Worm (Caenorhabditis elegans) whole organism, L4 larva: Measurements from ENCODE around the gene Y50D4B.1.

Experiments
- F10B5.3 ChIP-seq: sonication (generic microtip); optimal IDR thresholded peaks from 2 replicates; lab custom pipeline; 2016; ENCODE audit warnings: mild to moderate bottlenecking, missing genetic modification characterization, missing compliant biosample characterization
- F37D6.2 ChIP-seq: sonication (generic microtip); optimal IDR thresholded peaks from 2 replicates; lab custom pipeline; 2016; ENCODE audit warnings: mild to moderate bottlenecking, missing genetic modification characterization, missing compliant biosample characterization
- F49E8.2 ChIP-seq: sonication (generic microtip); optimal IDR thresholded peaks from 2 replicates; lab custom pipeline; 2016; ENCODE audit warnings: missing compliant biosample characterization, mild to moderate bottlenecking, missing genetic modification characterization, borderline replicate concordance
- R02D3.7 ChIP-seq: fragments of 150-350 bp; sonication (generic microtip); optimal IDR thresholded peaks from 3 replicates; lab custom pipeline; 2014; ENCODE audit warnings: missing biosample characterization, missing genetic modification characterization
- T26A8.4 ChIP-seq: fragments of 200-800 bp; sonication (Bioruptor generic); IDR thresholded peaks from 2 replicates; pipeline ENCODE4 v1.3.6; 2022; ENCODE audit warnings: missing genetic modification characterization, missing compliant biosample characterization
- Y105C5A.15 ChIP-seq: fragments of 200-800 bp; sonication (Bioruptor generic); IDR thresholded peaks from 2 replicates; pipeline ENCODE4 v1.3.6; 2022; ENCODE audit warnings: missing genetic modification characterization, missing compliant biosample characterization
- Y48G9A.11 ChIP-seq: fragments of 200-800 bp; sonication (Bioruptor generic); IDR thresholded peaks from 2 replicates; pipeline ENCODE4 v1.3.6; 2022; ENCODE audit warnings: missing genetic modification reagents, missing genetic modification characterization, missing compliant biosample characterization
- ama-1 ChIP-seq: fragments of 150-350 bp; optimal IDR thresholded peaks from 2 replicates; lab custom pipeline; 2014; ENCODE audit warnings: inconsistent platforms, mixed read lengths
- arid-1 ChIP-seq: fragments of 200-800 bp; sonication (Bioruptor generic); conservative IDR thresholded peaks from 2 replicates; pipeline ENCODE4 v1.3.6; 2022; ENCODE audit warnings: missing genetic modification reagents, missing genetic modification characterization, missing compliant biosample characterization
- ceh-20 ChIP-seq: fragments of 200-800 bp; sonication (Bioruptor generic); IDR thresholded peaks from 2 replicates; pipeline ENCODE4 v1.3.6; 2022; ENCODE audit warnings: missing genetic modification reagents, missing genetic modification characterization, missing compliant biosample characterization
- ces-1 ChIP-seq: fragments of 150-350 bp; sonication (generic microtip); optimal IDR thresholded peaks from 4 replicates; lab custom pipeline; 2014; ENCODE audit warnings: missing biosample characterization, missing genetic modification reagents, missing genetic modification characterization
- ctbp-1 ChIP-seq: fragments of 200-800 bp; sonication (Bioruptor generic); IDR thresholded peaks from 2 replicates; pipeline ENCODE4 v1.3.6; 2022; ENCODE audit warnings: missing genetic modification reagents, missing genetic modification characterization, missing compliant biosample characterization
- daf-16 ChIP-seq, 3 experiments: sonication (generic microtip); optimal IDR thresholded peaks; 2 replicates each; lab custom pipeline; 2016 to 2017; ENCODE audit warnings: missing genetic modification characterization in 3 of 3, missing genetic modification reagents in 3 of 3, mild to moderate bottlenecking in 2 of 3, missing compliant biosample characterization in 2 of 3, missing biosample characterization in 1 of 3, moderate library complexity in 1 of 3
- dmd-6 ChIP-seq: fragments of 200-800 bp; sonication (Bioruptor generic); IDR thresholded peaks from 2 replicates; pipeline ENCODE4 v1.3.6; 2022; ENCODE audit warnings: missing genetic modification reagents, missing genetic modification characterization, missing compliant biosample characterization
- dmd-8 ChIP-seq: fragments of 200-800 bp; sonication (Bioruptor generic); IDR thresholded peaks from 2 replicates; pipeline ENCODE4 v1.3.6; 2022; ENCODE audit warnings: missing genetic modification characterization, missing compliant biosample characterization
- dmd-9 ChIP-seq: fragments of 200-800 bp; sonication (Bioruptor generic); IDR thresholded peaks from 2 replicates; pipeline ENCODE4 v1.3.6; 2022; ENCODE audit warnings: missing genetic modification reagents, missing genetic modification characterization, missing compliant biosample characterization
- dpl-1 ChIP-seq: fragments of 150-350 bp; optimal IDR thresholded peaks from 2 replicates; lab custom pipeline; 2014; ENCODE audit warnings: missing biosample characterization, missing genetic modification reagents, missing genetic modification characterization
- dve-1 ChIP-seq: sonication (generic microtip); optimal IDR thresholded peaks from 2 replicates; lab custom pipeline; 2017; ENCODE audit warnings: antibody characterized with exemption, mild to moderate bottlenecking, missing genetic modification characterization, missing compliant biosample characterization; ENCODE audit not compliant: insufficient read depth
- egl-43 ChIP-seq: fragments of 200-800 bp; sonication (Bioruptor generic); IDR thresholded peaks from 2 replicates; pipeline ENCODE4 v1.3.6; 2022; ENCODE audit warnings: missing genetic modification reagents, missing genetic modification characterization, missing compliant biosample characterization
- hif-1 ChIP-seq, 2 experiments: sonication (generic microtip); optimal IDR thresholded peaks; 2 replicates each; lab custom pipeline; 2016 to 2017; ENCODE audit warnings: missing compliant biosample characterization in 2 of 2, missing genetic modification characterization in 2 of 2, missing genetic modification reagents in 2 of 2, missing genotype in 2 of 2, mild to moderate bottlenecking in 1 of 2
- hlh-11 ChIP-seq: fragments of 200-800 bp; sonication (Bioruptor generic); optimal IDR thresholded peaks from 2 replicates; lab custom pipeline; 2018; ENCODE audit warnings: mild to moderate bottlenecking, missing genetic modification characterization, missing compliant biosample characterization
- hlh-30 ChIP-seq: sonication (generic microtip); optimal IDR thresholded peaks from 2 replicates; lab custom pipeline; 2017; ENCODE audit warnings: antibody characterized with exemption, mild to moderate bottlenecking, missing genetic modification characterization, missing compliant biosample characterization; ENCODE audit not compliant: insufficient read depth
- hmg-1.1 ChIP-seq: fragments of 200-800 bp; sonication (Bioruptor generic); IDR thresholded peaks from 2 replicates; pipeline ENCODE4 v1.3.6; 2022; ENCODE audit warnings: missing genetic modification reagents, missing genetic modification characterization, missing compliant biosample characterization
- jun-1 ChIP-seq: fragments of 150-350 bp; optimal IDR thresholded peaks from 2 replicates; lab custom pipeline; 2014; ENCODE audit warnings: missing biosample characterization, missing genetic modification reagents, missing genetic modification characterization
- lin-38 ChIP-seq: fragments of 200-800 bp; sonication (Bioruptor generic); IDR thresholded peaks from 2 replicates; pipeline ENCODE4 v1.3.6; 2022; ENCODE audit warnings: missing genetic modification reagents, missing genetic modification characterization, missing compliant biosample characterization
- lin-39 ChIP-seq: fragments of 150-350 bp; optimal IDR thresholded peaks from 2 replicates; lab custom pipeline; 2014; ENCODE audit warnings: missing biosample characterization, missing genetic modification reagents, missing genetic modification characterization
- lir-3 ChIP-seq: sonication (generic microtip); optimal IDR thresholded peaks from 2 replicates; lab custom pipeline; 2016; ENCODE audit warnings: mild to moderate bottlenecking, missing genetic modification characterization, missing compliant biosample characterization
- lsy-2 ChIP-seq, 2 experiments: fragments of 150-350 bp in 1 of 2; sonication (generic microtip) in 1 of 2; optimal IDR thresholded peaks; 2 replicates each; lab custom pipeline; 2014 to 2017; ENCODE audit warnings: missing biosample characterization in 2 of 2, missing genetic modification characterization in 2 of 2
- madf-9 ChIP-seq: fragments of 200-800 bp; sonication (Bioruptor generic); conservative IDR thresholded peaks from 2 replicates; pipeline ENCODE4 v1.3.6; 2022; ENCODE audit warnings: missing genetic modification reagents, missing genetic modification characterization, missing compliant biosample characterization
- mdl-1 ChIP-seq, 2 experiments: fragments of 150-350 bp in 1 of 2; sonication (generic microtip) in 1 of 2; optimal IDR thresholded peaks; 2 replicates each; lab custom pipeline; 2014 to 2017; ENCODE audit warnings: missing biosample characterization in 2 of 2, missing genetic modification characterization in 2 of 2
- mep-1 ChIP-seq: fragments of 150-350 bp; sonication (generic microtip); optimal IDR thresholded peaks from 3 replicates; lab custom pipeline; 2014; ENCODE audit warnings: missing biosample characterization, missing genetic modification characterization
- mes-2 ChIP-seq: sonication (generic microtip); optimal IDR thresholded peaks from 2 replicates; lab custom pipeline; 2016; ENCODE audit warnings: missing genotype, mild to moderate bottlenecking, missing genetic modification characterization, missing compliant biosample characterization; ENCODE audit not compliant: poor library complexity, severe bottlenecking
- mxl-3 ChIP-seq: fragments of 200-800 bp; sonication (Bioruptor generic); optimal IDR thresholded peaks from 2 replicates; lab custom pipeline; 2018; ENCODE audit warnings: mild to moderate bottlenecking, missing genetic modification characterization, missing compliant biosample characterization
- nhr-10 ChIP-seq: fragments of 150-350 bp; optimal IDR thresholded peaks from 2 replicates; lab custom pipeline; 2014; ENCODE audit warnings: missing biosample characterization, missing genetic modification characterization
- nhr-102 ChIP-seq: sonication (generic microtip); optimal IDR thresholded peaks from 2 replicates; lab custom pipeline; 2016; ENCODE audit warnings: mild to moderate bottlenecking, missing genetic modification characterization, moderate library complexity, missing compliant biosample characterization
- nhr-11 ChIP-seq: fragments of 150-350 bp; optimal IDR thresholded peaks from 2 replicates; lab custom pipeline; 2014; ENCODE audit warnings: missing biosample characterization, missing genetic modification characterization
- nhr-237 ChIP-seq: sonication (generic microtip); optimal IDR thresholded peaks from 2 replicates; lab custom pipeline; 2017; ENCODE audit warnings: missing biosample characterization, missing genetic modification characterization
- nhr-77 ChIP-seq: fragments of 150-350 bp; optimal IDR thresholded peaks from 2 replicates; lab custom pipeline; 2014; ENCODE audit warnings: missing biosample characterization, missing genetic modification characterization
- php-3 ChIP-seq: fragments of 200-800 bp; sonication (Bioruptor generic); IDR thresholded peaks from 2 replicates; pipeline ENCODE4 v1.3.6; 2022; ENCODE audit warnings: missing genetic modification reagents, missing genetic modification characterization, missing compliant biosample characterization
- rbr-2 ChIP-seq: sonication (generic microtip); optimal IDR thresholded peaks from 2 replicates; lab custom pipeline; 2016; ENCODE audit warnings: missing genotype, missing genetic modification characterization, missing compliant biosample characterization
- set-16 ChIP-seq: fragments of 200-800 bp; sonication (Bioruptor generic); IDR thresholded peaks from 2 replicates; pipeline ENCODE4 v1.3.6; 2022; ENCODE audit warnings: missing genetic modification reagents, missing genetic modification characterization, missing compliant biosample characterization
- snpc-1.2 ChIP-seq: fragments of 200-800 bp; sonication (Bioruptor generic); IDR thresholded peaks from 2 replicates; pipeline ENCODE4 v1.3.6; 2022; ENCODE audit warnings: missing genetic modification reagents, missing genetic modification characterization, missing compliant biosample characterization
- spr-3 ChIP-seq: fragments of 200-800 bp; sonication (Bioruptor generic); optimal IDR thresholded peaks from 2 replicates; lab custom pipeline; 2018; ENCODE audit warnings: mild to moderate bottlenecking, missing genetic modification characterization, missing compliant biosample characterization
- tra-1 ChIP-seq: fragments of 200-800 bp; sonication (Bioruptor generic); IDR thresholded peaks from 2 replicates; pipeline ENCODE4 v1.3.6; 2022; ENCODE audit warnings: missing genetic modification reagents, missing genetic modification characterization, missing compliant biosample characterization
- unc-39 ChIP-seq: sonication (generic microtip); optimal IDR thresholded peaks from 2 replicates; lab custom pipeline; 2017; ENCODE audit warnings: missing biosample characterization, missing genetic modification characterization
- unc-62 ChIP-seq, 3 experiments: fragments of 150-350 bp in 1 of 3; sonication (generic microtip); optimal IDR thresholded peaks in 2 of 3; peaks in 1 of 3; 1 replicate in 1 of 3; 2 replicates in 2 of 3; lab custom pipeline; 2014 to 2017; ENCODE audit warnings: missing biosample characterization in 3 of 3, missing genetic modification characterization in 3 of 3, missing genetic modification reagents in 3 of 3, missing genotype in 1 of 3
- zfp-2 ChIP-seq: sonication (generic microtip); optimal IDR thresholded peaks from 2 replicates; lab custom pipeline; 2016; ENCODE audit warnings: mild to moderate bottlenecking, missing genetic modification characterization, missing compliant biosample characterization

Y50D4B.1 gene

ce11 chrV:1153925-1154324 is 41.2 kb downstream of the Y50D4B.1 start:
- TF ChIP-seq Y48G9A.11 (GFP tag; lab: Robert Waterston, UW), result no peak
- TF ChIP-seq ces-1, result no peak
- peak in 1 of 2 experiments; percentile 14 for TF ChIP-seq daf-16 (GFP tag; optimal IDR thresholded peaks at IDR 0.05; lab: Kevin White, UChicago)
- TF ChIP-seq daf-16 (tag; optimal IDR thresholded peaks at IDR 0.05; lab: Kevin White, UChicago), result peak; percentile 52
- TF ChIP-seq dmd-9 (GFP tag; lab: Robert Waterston, UW), result peak; percentile 42; the same call in 1 of the 2 replicates
- peak; percentile 11 for TF ChIP-seq nhr-77 (tag; lab: Kevin White, UChicago)
- TF ChIP-seq lsy-2 (tag; optimal IDR thresholded peaks at IDR 0.05; lab: Kevin White, UChicago), result peak in 1 of 2 experiments; percentile 41
- no peak for TF ChIP-seq lin-39 (tag; lab: Kevin White, UChicago)
- peak; percentile 5 for TF ChIP-seq dpl-1 (GFP tag; lab: Kevin White, UChicago)
- peak; percentile 78 for TF ChIP-seq hlh-11 (tag; lab: Kevin White, UChicago)
- TF ChIP-seq nhr-10 (tag; lab: Kevin White, UChicago), result no peak
- TF ChIP-seq ama-1, result no peak
- 0 out of 2 replicates have a peak, but pooled peaks have one; percentile 24 for TF ChIP-seq madf-9 (GFP tag; lab: Robert Waterston, UW)
- peak; percentile 49 for TF ChIP-seq dmd-6 (GFP tag; lab: Robert Waterston, UW)
- TF ChIP-seq mep-1, result peak; percentile 65
- TF ChIP-seq lir-3 (tag; lab: Kevin White, UChicago), result no peak
- peak; percentile 57 for TF ChIP-seq T26A8.4
- peak; percentile 58 for TF ChIP-seq F37D6.2 (tag; lab: Kevin White, UChicago)
- peak; percentile 64 for TF ChIP-seq egl-43 (GFP tag; lab: Robert Waterston, UW)
- TF ChIP-seq lin-38 (GFP tag; lab: Robert Waterston, UW), result peak; percentile 22; the same call in 1 of the 2 replicates
- 0 out of 2 replicates have a peak, but pooled peaks have one; percentile 44 for TF ChIP-seq ceh-20 (GFP tag; lab: Robert Waterston, UW)
- TF ChIP-seq hlh-30 (tag; lab: Kevin White, UChicago), result peak; percentile 60
- TF ChIP-seq php-3 (GFP tag; lab: Robert Waterston, UW), result 0 out of 2 replicates have a peak, but pooled peaks have one; percentile 22
- no peak for TF ChIP-seq nhr-237 (tag; lab: Kevin White, UChicago)
- no peak for TF ChIP-seq F49E8.2 (tag; lab: Kevin White, UChicago)
- TF ChIP-seq zfp-2 (tag; lab: Kevin White, UChicago), result no peak
- no peak for TF ChIP-seq jun-1 (tag; lab: Kevin White, UChicago)
- TF ChIP-seq mes-2 (tag; lab: Kevin White, UChicago), result peak; percentile 60
- peak; percentile 72 for TF ChIP-seq dve-1 (tag; lab: Kevin White, UChicago)
- TF ChIP-seq ctbp-1 (GFP tag; lab: Robert Waterston, UW), result peak; percentile 55; the same call in 1 of the 2 replicates
- TF ChIP-seq tra-1, result peak; percentile 57; the same call in 1 of the 2 replicates
- TF ChIP-seq set-16 (GFP tag; lab: Robert Waterston, UW), result peak; percentile 67
- TF ChIP-seq mdl-1 (tag; optimal IDR thresholded peaks at IDR 0.05; lab: Kevin White, UChicago), result peak in 1 of 2 experiments; percentile 71
- TF ChIP-seq Y105C5A.15, result no peak
- no peak for TF ChIP-seq unc-39 (tag; lab: Kevin White, UChicago)
- peak; percentile 22 for TF ChIP-seq nhr-102
- TF ChIP-seq arid-1 (GFP tag; lab: Robert Waterston, UW), result 0 out of 2 replicates have a peak, but pooled peaks have one; percentile 20
- TF ChIP-seq unc-62 (GFP tag; optimal IDR thresholded peaks at IDR 0.05 in 1 of 2; lab: Kevin White, UChicago), result peak in 1 of 2 experiments; percentile 57
- no peak for TF ChIP-seq unc-62 (tag; optimal IDR thresholded peaks at IDR 0.05; lab: Kevin White, UChicago)
- TF ChIP-seq snpc-1.2 (GFP tag; lab: Robert Waterston, UW), result peak; percentile 28; the same call in 1 of the 2 replicates
- no peak for TF ChIP-seq F10B5.3 (tag; lab: Kevin White, UChicago)
- TF ChIP-seq hif-1 (tag; optimal IDR thresholded peaks at IDR 0.05; lab: Kevin White, UChicago), result peak in 1 of 2 experiments; percentile 66
- no peak for TF ChIP-seq R02D3.7 (tag; lab: Kevin White, UChicago)
- TF ChIP-seq rbr-2, result peak; percentile 67
- no peak for TF ChIP-seq spr-3 (GFP tag; lab: Kevin White, UChicago)
- TF ChIP-seq mxl-3 (GFP tag; lab: Kevin White, UChicago), result peak; percentile 65
- peak; percentile 54 for TF ChIP-seq nhr-11 (tag; lab: Kevin White, UChicago)
- TF ChIP-seq dmd-8 (GFP tag; lab: Robert Waterston, UW), result no peak
- peak; percentile 75 for TF ChIP-seq hmg-1.1 (GFP tag; lab: Robert Waterston, UW)
